Worm (Caenorhabditis elegans): ENCODE results near the gene nlp-9.

DNA sequence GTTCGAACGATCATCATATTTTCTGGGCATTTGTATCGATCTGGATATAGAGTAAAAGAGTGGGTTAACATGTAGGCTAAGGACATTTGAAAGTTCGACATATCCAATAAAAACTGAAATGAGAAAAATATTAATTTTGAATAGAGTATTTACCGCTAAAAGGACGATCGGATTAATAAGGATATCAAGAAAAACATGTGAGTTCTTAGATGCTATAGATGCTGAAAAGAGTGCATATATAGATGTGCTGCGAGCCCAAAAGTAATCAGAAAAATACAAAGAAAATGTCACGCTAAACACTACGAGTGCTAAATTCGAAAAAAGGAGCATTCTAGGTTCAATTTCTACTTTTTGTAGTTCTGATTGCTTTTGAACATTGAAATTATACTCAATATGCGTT is 23.0 kb downstream of the nlp-9 start, which contains the start of gene srt-12:
- TF ChIP-seq pha-4 (GFP tag; IDR thresholded peaks at IDR 0.05) (no peak), pha-4 (tag; optimal IDR thresholded peaks at IDR 0.05) (no peak), nhr-77 (tag; optimal IDR thresholded peaks at IDR 0.05) (no peak), mdl-1 (tag; optimal IDR thresholded peaks at IDR 0.05) (no peak), spr-1 (tag; optimal IDR thresholded peaks at IDR 0.05) (no peak), zag-1 (tag; optimal IDR thresholded peaks at IDR 0.05) (no peak), daf-19 (GFP tag; conservative IDR thresholded peaks at IDR 0.05) (no peak), lin-15B (tag; optimal IDR thresholded peaks at IDR 0.05) (no peak), Y5F2A.4 (GFP tag; optimal IDR thresholded peaks at IDR 0.05) (no peak), ztf-11 (tag; optimal IDR thresholded peaks at IDR 0.05) (no peak), lin-13 (GFP tag; optimal IDR thresholded peaks at IDR 0.05) (no peak), nhr-11 (tag; optimal IDR thresholded peaks at IDR 0.05) (no peak)
